Fruit fly (Drosophila melanogaster): ENCODE measurements around the gene CG45095.
A peak's percentile ranks its signal among the peaks of the same experiment; 100 is the strongest.

dm6 chr3R:25074558-25074964 lies 27.8 kb upstream of the CG45095 start, which contains the start of the genes shams and CG11920:
- TF ChIP-seq bab1 (GFP tag; optimal IDR thresholded peaks at IDR 0.05) (no peak), CG7101 (tag; optimal IDR thresholded peaks at IDR 0.05) (peak; percentile 59)

Data from whole organism, adult.